Fruit fly (Drosophila melanogaster) whole organism, embryonic: ENCODE results near the gene nol.

Experiments used
- ATbp ChIP-seq: fragments of 200-800 bp; sonication (Bioruptor generic); optimal IDR thresholded peaks from 2 replicates; lab custom pipeline; 2017; ENCODE audit warnings: missing biosample characterization, mild to moderate bottlenecking, missing genetic modification characterization, missing genetic modification reagents
- B-H2 ChIP-seq: fragments of 200-800 bp; sonication (Bioruptor generic); optimal IDR thresholded peaks from 2 replicates; lab custom pipeline; 2018; ENCODE audit warnings: missing biosample characterization, mild to moderate bottlenecking, missing genetic modification characterization
- BEAF-32 ChIP-seq: fragments of 200-800 bp; sonication (Bioruptor generic); optimal IDR thresholded peaks from 3 replicates; lab custom pipeline; 2017; ENCODE audit warnings: missing biosample characterization, missing genetic modification characterization, mild to moderate bottlenecking, moderate library complexity, missing genetic modification reagents
- Bgb ChIP-seq: fragments of 200-800 bp; sonication (Bioruptor generic); IDR thresholded peaks from 2 replicates; pipeline ENCODE4 v1.3.6; 2022; ENCODE audit warnings: missing biosample characterization, missing genetic modification characterization; ENCODE audit not compliant: partially characterized antibody
- C15 ChIP-seq: fragments of 200-800 bp; sonication (Bioruptor generic); IDR thresholded peaks from 3 replicates; pipeline ENCODE4 v1.3.6; 2022; ENCODE audit warnings: missing biosample characterization, missing genetic modification characterization
- CG10267 ChIP-seq: fragments of 200-800 bp; sonication (Bioruptor generic); optimal IDR thresholded peaks from 2 replicates; lab custom pipeline; 2018; ENCODE audit warnings: missing biosample characterization, mild to moderate bottlenecking, missing genetic modification characterization, moderate library complexity
- CG10366 ChIP-seq: fragments of 200-800 bp; sonication (Bioruptor generic); IDR thresholded peaks from 2 replicates; pipeline ENCODE4 v1.3.6; 2022; ENCODE audit warnings: missing biosample characterization, missing genetic modification characterization
- CG10431 ChIP-seq: fragments of 200-800 bp; sonication (Bioruptor generic); optimal IDR thresholded peaks from 3 replicates; lab custom pipeline; 2018; ENCODE audit warnings: missing biosample characterization, mild to moderate bottlenecking, missing genetic modification characterization
- CG12391 ChIP-seq: fragments of 200-800 bp; sonication (Bioruptor generic); optimal IDR thresholded peaks from 3 replicates; lab custom pipeline; 2018; ENCODE audit warnings: missing biosample characterization, mild to moderate bottlenecking, missing genetic modification characterization, moderate library complexity
- CG12769 ChIP-seq: fragments of 200-800 bp; sonication (Bioruptor generic); optimal IDR thresholded peaks from 2 replicates; lab custom pipeline; 2019; ENCODE audit warnings: missing biosample characterization, mild to moderate bottlenecking, missing genetic modification characterization, moderate library complexity
- CG14441 ChIP-seq: fragments of 200-800 bp; sonication (Bioruptor generic); IDR thresholded peaks from 2 replicates; pipeline ENCODE4 v1.3.6; 2022; ENCODE audit warnings: missing biosample characterization, missing genetic modification characterization
- CG15601 ChIP-seq: fragments of 200-800 bp; sonication (Bioruptor generic); optimal IDR thresholded peaks from 3 replicates; lab custom pipeline; 2019; ENCODE audit warnings: missing biosample characterization, mild to moderate bottlenecking, missing genetic modification characterization, moderate library complexity
- CG16813 ChIP-seq: fragments of 200-800 bp; sonication (Bioruptor generic); IDR thresholded peaks from 3 replicates; pipeline ENCODE4 v1.3.6; 2022; ENCODE audit warnings: missing biosample characterization, missing genetic modification characterization; ENCODE audit not compliant: partially characterized antibody
- CG18619 ChIP-seq: fragments of 200-800 bp; sonication (Bioruptor generic); optimal IDR thresholded peaks from 3 replicates; lab custom pipeline; 2017; ENCODE audit warnings: missing biosample characterization, mild to moderate bottlenecking, missing genetic modification characterization
- CG34224 ChIP-seq: fragments of 200-800 bp; sonication (Bioruptor generic); IDR thresholded peaks from 3 replicates; pipeline ENCODE4 v1.3.6; 2022; ENCODE audit warnings: missing biosample characterization, missing genetic modification characterization; ENCODE audit not compliant: partially characterized antibody
- CG4404 ChIP-seq: fragments of 200-800 bp; sonication (Bioruptor generic); IDR thresholded peaks from 2 replicates; pipeline ENCODE4 v1.3.6; 2022; ENCODE audit warnings: missing biosample characterization, missing genetic modification characterization
- CG7556 ChIP-seq: fragments of 200-800 bp; sonication (Bioruptor generic); optimal IDR thresholded peaks from 2 replicates; lab custom pipeline; 2017; ENCODE audit warnings: missing biosample characterization, mild to moderate bottlenecking, missing genetic modification characterization
- CG7839 ChIP-seq: fragments of 200-800 bp; sonication (Bioruptor generic); optimal IDR thresholded peaks from 3 replicates; lab custom pipeline; 2018; ENCODE audit warnings: missing biosample characterization, mild to moderate bottlenecking, missing genetic modification characterization, moderate library complexity
- CG8281 ChIP-seq: fragments of 200-800 bp; sonication (Bioruptor generic); optimal IDR thresholded peaks from 2 replicates; lab custom pipeline; 2018; ENCODE audit warnings: missing biosample characterization, mild to moderate bottlenecking, missing genetic modification characterization, moderate library complexity
- CG8290 ChIP-seq, 3 experiments: fragments of 200-800 bp; sonication (Bioruptor generic); optimal IDR thresholded peaks; 2 replicates each; lab custom pipeline; 2016 to 2019; ENCODE audit warnings: missing biosample characterization in 3 of 3, missing genetic modification characterization in 3 of 3, mild to moderate bottlenecking in 2 of 3, moderate library complexity in 1 of 3
- CHES-1-like ChIP-seq: fragments of 200-800 bp; sonication (Bioruptor generic); optimal IDR thresholded peaks from 2 replicates; lab custom pipeline; 2016; ENCODE audit warnings: missing biosample characterization, missing genetic modification characterization
- Dek ChIP-seq: fragments of 200-800 bp; sonication (Bioruptor generic); optimal IDR thresholded peaks from 3 replicates; lab custom pipeline; 2019; ENCODE audit warnings: missing biosample characterization, mild to moderate bottlenecking, missing genetic modification characterization, moderate library complexity
- Dip2 ChIP-seq: fragments of 200-800 bp; sonication (Bioruptor generic); IDR thresholded peaks from 2 replicates; pipeline ENCODE4 v1.3.6; 2022; ENCODE audit warnings: missing biosample characterization, missing genetic modification characterization
- Dref ChIP-seq: fragments of 200-800 bp; sonication (Bioruptor generic); IDR thresholded peaks from 2 replicates; pipeline ENCODE4 v1.3.6; 2022; ENCODE audit warnings: missing biosample characterization, missing genetic modification characterization
- Ets65A ChIP-seq: fragments of 200-800 bp; sonication (Bioruptor generic); peaks from one replicate; lab custom pipeline; 2016; ENCODE audit warnings: missing biosample characterization, missing genetic modification characterization
- Ets97D ChIP-seq: fragments of 200-800 bp; sonication (Bioruptor generic); optimal IDR thresholded peaks from 3 replicates; lab custom pipeline; 2016; ENCODE audit warnings: missing biosample characterization, missing genetic modification characterization
- Hmx ChIP-seq: fragments of 200-800 bp; sonication (Bioruptor generic); optimal IDR thresholded peaks from 2 replicates; lab custom pipeline; 2016; ENCODE audit warnings: missing biosample characterization, missing genetic modification characterization
- Jarid2 ChIP-seq: fragments of 200-800 bp; sonication (Bioruptor generic); optimal IDR thresholded peaks from 3 replicates; lab custom pipeline; 2017; ENCODE audit warnings: mild to moderate bottlenecking, missing biosample characterization, missing genetic modification reagents, missing genetic modification characterization
- Lim3 ChIP-seq: fragments of 200-800 bp; sonication (Bioruptor generic); IDR thresholded peaks from 2 replicates; pipeline ENCODE4 v1.3.6; 2022; ENCODE audit warnings: missing biosample characterization, missing genetic modification characterization
- Lpt ChIP-seq: fragments of >200 bp; optimal IDR thresholded peaks from 2 replicates; lab custom pipeline; 2018; ENCODE audit warnings: missing biosample characterization, missing genetic modification characterization
- Mrtf ChIP-seq: fragments of 200-800 bp; sonication (Bioruptor generic); IDR thresholded peaks from 3 replicates; pipeline ENCODE4 v1.3.6; 2022; ENCODE audit warnings: missing biosample characterization, missing genetic modification characterization
- Nf-YB ChIP-seq: fragments of 200-800 bp; sonication (Bioruptor generic); optimal IDR thresholded peaks from 3 replicates; lab custom pipeline; 2019; ENCODE audit warnings: missing biosample characterization, mild to moderate bottlenecking, missing genetic modification characterization, moderate library complexity
- NfI ChIP-seq: fragments of 200-800 bp; sonication (Bioruptor generic); optimal IDR thresholded peaks from 3 replicates; lab custom pipeline; 2018; ENCODE audit warnings: missing biosample characterization, mild to moderate bottlenecking, missing genetic modification characterization, moderate library complexity
- Poxn ChIP-seq: fragments of 200-800 bp; sonication (Bioruptor generic); IDR thresholded peaks from 2 replicates; pipeline ENCODE4 v1.3.6; 2022; ENCODE audit warnings: missing biosample characterization, missing genetic modification characterization
- Sin3A ChIP-seq: fragments of >200 bp; optimal IDR thresholded peaks from 2 replicates; lab custom pipeline; 2018
- Stat92E ChIP-seq, 3 experiments: fragments of >200 bp in 2 of 3; fragments of 200-800 bp in 1 of 3; sonication (Bioruptor generic) in 1 of 3; optimal IDR thresholded peaks; 2 replicates each; lab custom pipeline; 2017 to 2019; ENCODE audit warnings: missing biosample characterization in 3 of 3, missing genetic modification characterization in 3 of 3, mild to moderate bottlenecking in 1 of 3, moderate library complexity in 1 of 3
- chn ChIP-seq: fragments of 200-800 bp; sonication (Bioruptor generic); optimal IDR thresholded peaks from 2 replicates; lab custom pipeline; 2016; ENCODE audit warnings: missing biosample characterization, missing genetic modification characterization
- croc ChIP-seq: fragments of 200-800 bp; sonication (Bioruptor generic); conservative IDR thresholded peaks from 3 replicates; pipeline ENCODE4 v1.3.6; 2022; ENCODE audit warnings: missing biosample characterization, missing genetic modification characterization
- cwo ChIP-seq: fragments of 200-800 bp; sonication (Bioruptor generic); optimal IDR thresholded peaks from 3 replicates; lab custom pipeline; 2017; ENCODE audit warnings: missing biosample characterization, missing genetic modification characterization, mild to moderate bottlenecking, moderate library complexity, missing genetic modification reagents
- gfzf ChIP-seq: fragments of 200-800 bp; sonication (Bioruptor generic); optimal IDR thresholded peaks from 2 replicates; lab custom pipeline; 2016; ENCODE audit warnings: missing biosample characterization, mild to moderate bottlenecking, missing genetic modification characterization, moderate library complexity
- gro ChIP-seq: fragments of 200-800 bp; sonication (Bioruptor generic); optimal IDR thresholded peaks from 2 replicates; lab custom pipeline; 2016; ENCODE audit warnings: missing biosample characterization, missing genetic modification characterization
- pb ChIP-seq: fragments of 200-800 bp; sonication (Bioruptor generic); optimal IDR thresholded peaks from 3 replicates; lab custom pipeline; 2016; ENCODE audit warnings: missing biosample characterization, missing genetic modification characterization
- phol ChIP-seq: fragments of 200-800 bp; sonication (Bioruptor generic); optimal IDR thresholded peaks from 3 replicates; lab custom pipeline; 2018; ENCODE audit warnings: missing biosample characterization, mild to moderate bottlenecking, missing genetic modification characterization, moderate library complexity
- prd ChIP-seq, 3 experiments: fragments of >200 bp in 2 of 3; fragments of 200-800 bp in 1 of 3; sonication (Bioruptor generic) in 1 of 3; optimal IDR thresholded peaks in 2 of 3; IDR thresholded peaks in 1 of 3; 2 replicates in 2 of 3; 3 replicates in 1 of 3; pipeline versions ENCODE4 v1.3.6 to Lab custom; 2017 to 2022; ENCODE audit warnings: missing biosample characterization in 1 of 3, missing genetic modification characterization in 1 of 3
- repo ChIP-seq: fragments of 200-800 bp; sonication (Bioruptor generic); optimal IDR thresholded peaks from 2 replicates; lab custom pipeline; 2016; ENCODE audit warnings: missing biosample characterization, missing genetic modification characterization
- seq ChIP-seq: fragments of 200-800 bp; sonication (Bioruptor generic); IDR thresholded peaks from 2 replicates; pipeline ENCODE4 v1.3.6; 2022; ENCODE audit warnings: missing biosample characterization, missing genetic modification characterization
- sim ChIP-seq: fragments of 200-800 bp; sonication (Bioruptor generic); IDR thresholded peaks from 2 replicates; pipeline ENCODE4 v1.3.6; 2022; ENCODE audit warnings: missing biosample characterization, missing genetic modification characterization
- sisA ChIP-seq: fragments of 200-800 bp; sonication (Bioruptor generic); IDR thresholded peaks from 2 replicates; pipeline ENCODE4 v1.3.6; 2022; ENCODE audit warnings: missing biosample characterization, missing genetic modification characterization
- sna ChIP-seq: fragments of 200-800 bp; sonication (Bioruptor generic); IDR thresholded peaks from 2 replicates; pipeline ENCODE4 v1.3.6; 2022; ENCODE audit warnings: missing biosample characterization, missing genetic modification characterization; ENCODE audit not compliant: partially characterized antibody
- wor ChIP-seq: fragments of 200-800 bp; sonication (Bioruptor generic); IDR thresholded peaks from 2 replicates; pipeline ENCODE4 v1.3.6; 2022; ENCODE audit warnings: missing biosample characterization, missing genetic modification characterization

nol gene

dm6 chr3L:11120419-11120958 lies 10.1 kb upstream of the nol start, which contains the start of the genes FoxK and mRpL2 (continued):
- TF ChIP-seq Stat92E (GFP tag; optimal IDR thresholded peaks at IDR 0.05; lab: Kevin White, UChicago), result no peak
- TF ChIP-seq Nf-YB, result no peak
- no peak for TF ChIP-seq CG16813 (GFP tag; lab: Robert Waterston, UW)
- peak; percentile 10 for TF ChIP-seq CG12769
- no peak for TF ChIP-seq CG7839 (tag; lab: Kevin White, UChicago)
- TF ChIP-seq Lim3 (GFP tag; lab: Robert Waterston, UW), result no peak
- no peak for TF ChIP-seq seq (GFP tag; lab: Robert Waterston, UW)
- TF ChIP-seq Lpt (GFP tag; lab: Kevin White, UChicago), result no peak
- no peak for TF ChIP-seq ATbp (GFP tag; lab: Kevin White, UChicago)
- TF ChIP-seq CG8290 (GFP tag; optimal IDR thresholded peaks at IDR 0.05; lab: Kevin White, UChicago), result no peak
- peak in 1 of 2 experiments; percentile 60 for TF ChIP-seq CG8290 (tag; optimal IDR thresholded peaks at IDR 0.05; lab: Kevin White, UChicago)
- TF ChIP-seq B-H2 (GFP tag; lab: Kevin White, UChicago), result no peak
- no peak for TF ChIP-seq CG14441
- TF ChIP-seq chn (GFP tag; lab: Kevin White, UChicago), result no peak
- TF ChIP-seq Jarid2 (GFP tag; lab: Kevin White, UChicago), result no peak
- TF ChIP-seq sisA, result no peak
- TF ChIP-seq Dek (tag; lab: Kevin White, UChicago), result no peak
- TF ChIP-seq gfzf, result peak; percentile 48
- no peak for TF ChIP-seq Ets65A
- peak; percentile 23; the same call in 1 of the 2 replicates for TF ChIP-seq Bgb (GFP tag; lab: Robert Waterston, UW)
- no peak for TF ChIP-seq croc (GFP tag; lab: Robert Waterston, UW)
- no peak for TF ChIP-seq Hmx
- peak; percentile 18 for TF ChIP-seq gro
- TF ChIP-seq C15 (GFP tag; lab: Robert Waterston, UW), result no peak
- no peak for TF ChIP-seq prd (optimal IDR thresholded peaks at IDR 0.05; lab: Kevin White, UChicago)
- TF ChIP-seq prd (GFP tag; IDR thresholded peaks at IDR 0.05; lab: Robert Waterston, UW), result no peak
- TF ChIP-seq sim, result no peak
- no peak for TF ChIP-seq CG10431 (GFP tag; lab: Kevin White, UChicago)
- no peak for TF ChIP-seq repo
- TF ChIP-seq phol (tag; lab: Kevin White, UChicago), result peak; percentile 45
- peak; percentile 40 for TF ChIP-seq CHES-1-like
- no peak for TF ChIP-seq Dip2 (GFP tag; lab: Robert Waterston, UW)
- peak; percentile 44 for TF ChIP-seq Dref (GFP tag; lab: Robert Waterston, UW)
- TF ChIP-seq sna (GFP tag; lab: Robert Waterston, UW), result no peak
- TF ChIP-seq CG15601, result no peak
- no peak for TF ChIP-seq Poxn (GFP tag; lab: Robert Waterston, UW)
- no peak for TF ChIP-seq NfI (GFP tag; lab: Kevin White, UChicago)
- peak; percentile 64 for TF ChIP-seq cwo (GFP tag; lab: Kevin White, UChicago)
- peak; percentile 39 for TF ChIP-seq CG10267
- peak; percentile 51; the same call in 1 of the 3 replicates for TF ChIP-seq CG34224 (GFP tag; lab: Robert Waterston, UW)
- TF ChIP-seq CG10366 (GFP tag; lab: Robert Waterston, UW), result no peak
- no peak for TF ChIP-seq CG8281 (tag; lab: Kevin White, UChicago)
- no peak for TF ChIP-seq CG12391 (tag; lab: Kevin White, UChicago)
- TF ChIP-seq wor, result no peak
- TF ChIP-seq Mrtf (GFP tag; lab: Robert Waterston, UW), result no peak
- TF ChIP-seq Ets97D (GFP tag; lab: Kevin White, UChicago), result peak; percentile 55
- TF ChIP-seq pb, result no peak
- TF ChIP-seq CG4404 (GFP tag; lab: Robert Waterston, UW), result no peak
- TF ChIP-seq CG18619 (GFP tag; lab: Kevin White, UChicago), result no peak
- TF ChIP-seq BEAF-32, result peak; percentile 47
- TF ChIP-seq Sin3A (lab: Kevin White, UChicago), result peak; percentile 72
- TF ChIP-seq CG7556 (GFP tag; lab: Kevin White, UChicago), result no peak
